Fruit fly (Drosophila melanogaster) whole organism, adult: ENCODE results near the gene chic.

Experiments
- CG11617 ChIP-seq: fragments of 200-800 bp; sonication (Bioruptor generic); optimal IDR thresholded peaks from 2 replicates; lab custom pipeline; 2017; ENCODE audit warnings: mild to moderate bottlenecking, missing biosample characterization, missing genetic modification reagents, missing genetic modification characterization
- CG12768 ChIP-seq: fragments of 200-800 bp; sonication (Bioruptor generic); optimal IDR thresholded peaks from 2 replicates; lab custom pipeline; 2017; ENCODE audit warnings: missing biosample characterization, missing genetic modification characterization, mild to moderate bottlenecking, moderate library complexity, missing genetic modification reagents
- CG14711 ChIP-seq: fragments of 200-800 bp; sonication (Bioruptor generic); optimal IDR thresholded peaks from 2 replicates; lab custom pipeline; 2018; ENCODE audit warnings: missing biosample characterization, mild to moderate bottlenecking, missing genetic modification characterization, moderate library complexity
- CG1620 ChIP-seq: fragments of 200-800 bp; sonication (Bioruptor generic); optimal IDR thresholded peaks from 2 replicates; lab custom pipeline; 2016; ENCODE audit warnings: missing biosample characterization, missing genetic modification characterization
- CG33017 ChIP-seq: fragments of 200-800 bp; sonication (Bioruptor generic); optimal IDR thresholded peaks from 2 replicates; lab custom pipeline; 2018; ENCODE audit warnings: missing biosample characterization, mild to moderate bottlenecking, missing genetic modification characterization, moderate library complexity
- CG5204 ChIP-seq: fragments of 200-800 bp; sonication (Bioruptor generic); optimal IDR thresholded peaks from 2 replicates; lab custom pipeline; 2016; ENCODE audit warnings: missing biosample characterization, missing genetic modification characterization
- CG7101 ChIP-seq: fragments of 200-800 bp; sonication (Bioruptor generic); optimal IDR thresholded peaks from 2 replicates; lab custom pipeline; 2018; ENCODE audit warnings: missing biosample characterization, mild to moderate bottlenecking, missing genetic modification characterization, moderate library complexity
- Clk ChIP-seq: fragments of 200-800 bp; sonication (Bioruptor generic); optimal IDR thresholded peaks from 2 replicates; lab custom pipeline; 2017; ENCODE audit warnings: missing biosample characterization, missing genetic modification characterization
- Crg-1 ChIP-seq: fragments of 200-800 bp; sonication (Bioruptor generic); optimal IDR thresholded peaks from 2 replicates; lab custom pipeline; 2016; ENCODE audit warnings: missing biosample characterization, missing genetic modification characterization
- Hr96 ChIP-seq: fragments of 200-800 bp; sonication (Bioruptor generic); optimal IDR thresholded peaks from 2 replicates; lab custom pipeline; 2016; ENCODE audit warnings: missing biosample characterization, missing genetic modification characterization
- Mnt ChIP-seq: fragments of 200-800 bp; sonication (Bioruptor generic); optimal IDR thresholded peaks from 2 replicates; lab custom pipeline; 2016; ENCODE audit warnings: missing biosample characterization, mild to moderate bottlenecking, missing genetic modification characterization
- bab1 ChIP-seq: fragments of 200-800 bp; sonication (Bioruptor generic); optimal IDR thresholded peaks from 3 replicates; lab custom pipeline; 2019; ENCODE audit warnings: missing biosample characterization, mild to moderate bottlenecking, missing genetic modification characterization, moderate library complexity
- cic ChIP-seq: fragments of 200-800 bp; sonication (Bioruptor generic); optimal IDR thresholded peaks from 2 replicates; lab custom pipeline; 2017; ENCODE audit warnings: missing biosample characterization, mild to moderate bottlenecking, missing genetic modification characterization, moderate library complexity
- cnc ChIP-seq, 2 experiments: fragments of >200 bp; optimal IDR thresholded peaks; 2 replicates each; lab custom pipeline; 2017
- kay ChIP-seq: fragments of 200-800 bp; sonication (Bioruptor generic); peaks from one replicate; lab custom pipeline; 2016; ENCODE audit warnings: missing biosample characterization, missing genetic modification characterization, borderline replicate concordance
- ovo ChIP-seq: fragments of 200-800 bp; sonication (Bioruptor generic); optimal IDR thresholded peaks from 2 replicates; lab custom pipeline; 2016; ENCODE audit warnings: missing biosample characterization, missing genetic modification characterization
- pad ChIP-seq: fragments of 200-800 bp; sonication (Bioruptor generic); optimal IDR thresholded peaks from 3 replicates; lab custom pipeline; 2017; ENCODE audit warnings: missing biosample characterization, missing genetic modification characterization, mild to moderate bottlenecking, moderate library complexity, missing genetic modification reagents
- tj ChIP-seq: fragments of 200-800 bp; sonication (Bioruptor generic); optimal IDR thresholded peaks from 3 replicates; lab custom pipeline; 2017; ENCODE audit warnings: missing biosample characterization, mild to moderate bottlenecking, missing genetic modification characterization, moderate library complexity
- toe ChIP-seq: fragments of 200-800 bp; sonication (Bioruptor generic); optimal IDR thresholded peaks from 2 replicates; lab custom pipeline; 2016; ENCODE audit warnings: missing biosample characterization, missing genetic modification characterization

chic gene

dm6 chr2L:5972588-5973236 is 8.1 kb downstream of the chic start:
- TF ChIP-seq cic (GFP tag; lab: Kevin White, UChicago), result no peak
- peak; percentile 88 for TF ChIP-seq tj (GFP tag; lab: Kevin White, UChicago)
- TF ChIP-seq kay, result peak; percentile 57
- TF ChIP-seq CG5204 (GFP tag; lab: Kevin White, UChicago), result no peak

DNA sequence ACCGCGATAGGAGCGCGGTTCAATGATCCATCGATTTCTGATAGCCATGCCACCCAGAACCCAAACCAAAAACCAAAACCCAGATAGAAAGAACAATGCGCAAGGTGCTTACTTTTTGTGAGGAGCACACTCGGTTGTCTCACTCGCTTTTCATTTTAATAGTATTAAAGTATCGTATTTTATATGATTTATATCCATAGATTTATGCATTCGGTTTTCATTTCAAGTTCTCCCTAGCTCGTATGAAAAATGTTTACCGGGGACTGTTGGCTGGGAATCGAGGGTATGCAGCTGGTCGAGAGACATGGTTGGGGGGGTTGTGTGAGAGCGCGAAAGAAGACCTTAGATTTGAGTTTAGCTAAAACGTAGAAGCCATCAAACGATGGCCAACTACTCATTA is 8.8 kb downstream of the chic start:
- no peak for TF ChIP-seq CG1620
- TF ChIP-seq cic (GFP tag; lab: Kevin White, UChicago), result no peak
- no peak for TF ChIP-seq CG5204 (GFP tag; lab: Kevin White, UChicago)
- TF ChIP-seq ovo (GFP tag; lab: Kevin White, UChicago), result no peak

- TF ChIP-seq Crg-1 (GFP tag; lab: Kevin White, UChicago) (no peak), tj (GFP tag; lab: Kevin White, UChicago) (no peak), CG33017 (no peak), Clk (GFP tag; lab: Kevin White, UChicago) (no peak)
Measured at dm6 chr2L:5971093-5971808, 9.6 kb downstream of the chic start.

dm6 chr2L:5969559-5969958 is 11.3 kb downstream of the chic start, which contains the start of gene Ucp4B:
TSS of gene Ucp4B (plus strand) at chr2L:5969859.
- TF ChIP-seq tj (GFP tag; lab: Kevin White, UChicago) (no peak), Clk (GFP tag; lab: Kevin White, UChicago) (no peak), cnc (optimal IDR thresholded peaks at IDR 0.05; lab: Kevin White, UChicago) (no peak), ovo (GFP tag; lab: Kevin White, UChicago) (no peak), kay (no peak), CG5204 (GFP tag; lab: Kevin White, UChicago) (no peak), CG1620 (no peak)

- peak; percentile 21 for TF ChIP-seq bab1 (GFP tag; lab: Kevin White, UChicago)
- TF ChIP-seq CG14711 (tag; lab: Kevin White, UChicago), result no peak
- no peak for TF ChIP-seq cnc (optimal IDR thresholded peaks at IDR 0.05; lab: Kevin White, UChicago)
- TF ChIP-seq pad (GFP tag; lab: Kevin White, UChicago), result no peak
- no peak for TF ChIP-seq cic (GFP tag; lab: Kevin White, UChicago)
- TF ChIP-seq tj (GFP tag; lab: Kevin White, UChicago), result peak; percentile 99
- TF ChIP-seq Crg-1 (GFP tag; lab: Kevin White, UChicago), result no peak
Measured at dm6 chr2L:5967702-5968616, 12.9 kb downstream of the chic start, which contains the start of the genes CG13992 and Ucp4C. TSS of gene CG13992 (minus strand) at chr2L:5967752. TSS of gene Ucp4C (plus strand) at chr2L:5968566.

dm6 chr2L:5964851-5965250 is 16.0 kb downstream of the chic start, which contains the start of gene psd:
TSS of gene psd (minus strand) at chr2L:5964951.
- no peak for TF ChIP-seq cnc (optimal IDR thresholded peaks at IDR 0.05; lab: Kevin White, UChicago)
- TF ChIP-seq toe (GFP tag; lab: Kevin White, UChicago), result no peak
- TF ChIP-seq Mnt (GFP tag; lab: Kevin White, UChicago), result no peak
- no peak for TF ChIP-seq Clk (GFP tag; lab: Kevin White, UChicago)
- TF ChIP-seq CG12768 (GFP tag; lab: Kevin White, UChicago), result no peak
- TF ChIP-seq ovo (GFP tag; lab: Kevin White, UChicago), result no peak

DNA sequence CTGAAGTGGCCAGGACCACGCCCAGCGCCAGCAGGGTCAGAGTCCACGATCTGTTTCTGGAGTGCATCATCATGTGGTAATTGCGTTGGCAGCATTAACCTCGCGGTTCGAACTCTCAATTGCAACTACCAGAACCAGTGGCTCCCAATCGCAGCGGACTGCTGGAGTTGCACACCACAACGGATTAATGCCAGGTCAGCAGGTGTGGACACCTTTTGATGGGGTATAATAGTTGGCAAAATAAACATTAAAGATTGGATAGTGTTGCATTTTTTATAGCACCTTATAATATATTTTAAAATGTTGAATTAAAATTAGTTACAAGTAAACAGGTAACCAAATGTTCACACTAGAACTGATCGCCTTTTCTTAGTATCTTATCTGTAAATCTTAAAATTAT is 16.6 kb downstream of the chic start:
- TF ChIP-seq CG33017 (no peak), Mnt (GFP tag; lab: Kevin White, UChicago) (no peak), tj (GFP tag; lab: Kevin White, UChicago) (peak; percentile 94), ovo (GFP tag; lab: Kevin White, UChicago) (no peak), Hr96 (GFP tag; lab: Kevin White, UChicago) (no peak), CG11617 (GFP tag; lab: Kevin White, UChicago) (no peak)

- TF ChIP-seq cnc (optimal IDR thresholded peaks at IDR 0.05; lab: Kevin White, UChicago), result no peak
- TF ChIP-seq CG5204 (GFP tag; lab: Kevin White, UChicago), result no peak
- no peak for TF ChIP-seq CG33017
- no peak for TF ChIP-seq bab1 (GFP tag; lab: Kevin White, UChicago)
- no peak for TF ChIP-seq pad (GFP tag; lab: Kevin White, UChicago)
- no peak for TF ChIP-seq CG11617 (GFP tag; lab: Kevin White, UChicago)
- TF ChIP-seq toe (GFP tag; lab: Kevin White, UChicago), result no peak
- TF ChIP-seq CG12768 (GFP tag; lab: Kevin White, UChicago), result no peak
- no peak for TF ChIP-seq Hr96 (GFP tag; lab: Kevin White, UChicago)
- no peak for TF ChIP-seq CG14711 (tag; lab: Kevin White, UChicago)
- no peak for TF ChIP-seq CG7101 (tag; lab: Kevin White, UChicago)
- TF ChIP-seq Mnt (GFP tag; lab: Kevin White, UChicago), result no peak
- no peak for TF ChIP-seq cic (GFP tag; lab: Kevin White, UChicago)
- no peak for TF ChIP-seq ovo (GFP tag; lab: Kevin White, UChicago)
- no peak for TF ChIP-seq Crg-1 (GFP tag; lab: Kevin White, UChicago)
- no peak for TF ChIP-seq tj (GFP tag; lab: Kevin White, UChicago)
Measured at dm6 chr2L:5963251-5963650, 17.6 kb downstream of the chic start.
